Fruit fly (Drosophila melanogaster) whole organism, embryonic: ENCODE data around the gene Ank.

Experiments used
- Blimp-1 ChIP-seq: fragments of 200-800 bp; sonication (Bioruptor generic); optimal IDR thresholded peaks from 3 replicates; lab custom pipeline; 2018; ENCODE audit warnings: missing biosample characterization, missing genetic modification characterization, mild to moderate bottlenecking, moderate library complexity, missing genetic modification reagents
- CG1024 ChIP-seq: fragments of 200-800 bp; sonication (Bioruptor generic); IDR thresholded peaks from 2 replicates; pipeline ENCODE4 v1.3.6; 2022; ENCODE audit warnings: missing biosample characterization, missing genetic modification characterization
- CG11085 ChIP-seq: fragments of 200-800 bp; sonication (Bioruptor generic); IDR thresholded peaks from 2 replicates; pipeline ENCODE4 v1.3.6; 2022; ENCODE audit warnings: missing biosample characterization, missing genetic modification characterization
- CG12744 ChIP-seq: fragments of 200-800 bp; sonication (Bioruptor generic); optimal IDR thresholded peaks from 2 replicates; lab custom pipeline; 2016; ENCODE audit warnings: missing biosample characterization, missing genetic modification characterization
- CG12769 ChIP-seq: fragments of 200-800 bp; sonication (Bioruptor generic); optimal IDR thresholded peaks from 2 replicates; lab custom pipeline; 2019; ENCODE audit warnings: missing biosample characterization, mild to moderate bottlenecking, missing genetic modification characterization, moderate library complexity
- CG13894 ChIP-seq: fragments of 200-800 bp; sonication (Bioruptor generic); optimal IDR thresholded peaks from 3 replicates; lab custom pipeline; 2018; ENCODE audit warnings: missing biosample characterization, mild to moderate bottlenecking, missing genetic modification characterization, moderate library complexity
- CG14050 ChIP-seq: fragments of 200-800 bp; sonication (Bioruptor generic); IDR thresholded peaks from 3 replicates; pipeline ENCODE4 v1.3.6; 2022; ENCODE audit warnings: missing biosample characterization, missing genetic modification characterization
- CG1603 ChIP-seq: fragments of 200-800 bp; sonication (Bioruptor generic); optimal IDR thresholded peaks from 2 replicates; lab custom pipeline; 2019; ENCODE audit warnings: missing biosample characterization, mild to moderate bottlenecking, missing genetic modification characterization, moderate library complexity
- CG17912 ChIP-seq: fragments of 200-800 bp; sonication (Bioruptor generic); optimal IDR thresholded peaks from 2 replicates; lab custom pipeline; 2018; ENCODE audit warnings: missing biosample characterization, mild to moderate bottlenecking, missing genetic modification characterization
- CG6254 ChIP-seq: fragments of 200-800 bp; sonication (Bioruptor generic); optimal IDR thresholded peaks from 3 replicates; lab custom pipeline; 2017; ENCODE audit warnings: mild to moderate bottlenecking, missing biosample characterization, missing genetic modification reagents, missing genetic modification characterization
- CG6813 ChIP-seq: fragments of 200-800 bp; sonication (Bioruptor generic); optimal IDR thresholded peaks from 2 replicates; lab custom pipeline; 2017; ENCODE audit warnings: missing biosample characterization, missing genetic modification characterization, mild to moderate bottlenecking, moderate library complexity, missing genetic modification reagents
- CG7928 ChIP-seq: fragments of 200-800 bp; sonication (Bioruptor generic); optimal IDR thresholded peaks from 2 replicates; lab custom pipeline; 2017; ENCODE audit warnings: missing biosample characterization, mild to moderate bottlenecking, missing genetic modification characterization
- CG8290 ChIP-seq, 3 experiments: fragments of 200-800 bp; sonication (Bioruptor generic); optimal IDR thresholded peaks; 2 replicates each; lab custom pipeline; 2016 to 2019; ENCODE audit warnings: missing biosample characterization in 3 of 3, missing genetic modification characterization in 3 of 3, mild to moderate bottlenecking in 2 of 3, moderate library complexity in 1 of 3
- CG9797 ChIP-seq: fragments of 200-800 bp; sonication (Bioruptor generic); optimal IDR thresholded peaks from 3 replicates; lab custom pipeline; 2018; ENCODE audit warnings: missing biosample characterization, mild to moderate bottlenecking, missing genetic modification characterization
- Dip3 ChIP-seq: fragments of 200-800 bp; sonication (Bioruptor generic); optimal IDR thresholded peaks from 3 replicates; lab custom pipeline; 2016; ENCODE audit warnings: missing biosample characterization, missing genetic modification characterization
- Dref ChIP-seq: fragments of 200-800 bp; sonication (Bioruptor generic); IDR thresholded peaks from 2 replicates; pipeline ENCODE4 v1.3.6; 2022; ENCODE audit warnings: missing biosample characterization, missing genetic modification characterization
- E2f1 ChIP-seq: fragments of 200-800 bp; sonication (Bioruptor generic); IDR thresholded peaks from 2 replicates; pipeline ENCODE4 v1.3.6; 2022; ENCODE audit warnings: missing biosample characterization, missing genetic modification characterization
- HHEX ChIP-seq: fragments of 200-800 bp; sonication (Bioruptor generic); optimal IDR thresholded peaks from 3 replicates; lab custom pipeline; 2017; ENCODE audit warnings: missing biosample characterization, mild to moderate bottlenecking, missing genetic modification characterization, missing genetic modification reagents
- HmgD ChIP-seq: fragments of 200-800 bp; sonication (Bioruptor generic); optimal IDR thresholded peaks from 3 replicates; lab custom pipeline; 2016; ENCODE audit warnings: missing biosample characterization, missing genetic modification characterization
- Hr39 ChIP-seq: fragments of >200 bp; optimal IDR thresholded peaks from 2 replicates; lab custom pipeline; 2017
- Nf-YC ChIP-seq: fragments of 200-800 bp; optimal IDR thresholded peaks from 3 replicates; lab custom pipeline; 2019; ENCODE audit warnings: missing biosample characterization, mild to moderate bottlenecking, missing genetic modification characterization, moderate library complexity
- Ptx1 ChIP-seq: fragments of 200-800 bp; sonication (Bioruptor generic); IDR thresholded peaks from 2 replicates; pipeline ENCODE4 v1.3.6; 2022; ENCODE audit warnings: missing biosample characterization, missing genetic modification characterization
- Rx ChIP-seq: fragments of 200-800 bp; sonication (Bioruptor generic); IDR thresholded peaks from 2 replicates; pipeline ENCODE4 v1.3.6; 2022; ENCODE audit warnings: missing biosample characterization, missing genetic modification characterization
- Scr ChIP-seq: fragments of 200-800 bp; sonication (Bioruptor generic); IDR thresholded peaks from 2 replicates; pipeline ENCODE4 v1.3.6; 2022; ENCODE audit warnings: missing biosample characterization, missing genetic modification characterization; ENCODE audit not compliant: partially characterized antibody
- Sry-δ ChIP-seq: fragments of 200-800 bp; sonication (Bioruptor generic); optimal IDR thresholded peaks from 2 replicates; lab custom pipeline; 2016; ENCODE audit warnings: missing biosample characterization, missing genetic modification characterization
- cato ChIP-seq: fragments of 200-800 bp; sonication (Bioruptor generic); optimal IDR thresholded peaks from 2 replicates; lab custom pipeline; 2016; ENCODE audit warnings: missing biosample characterization, missing genetic modification characterization, borderline replicate concordance
- en ChIP-seq: fragments of 200-800 bp; sonication (Bioruptor generic); optimal IDR thresholded peaks from 2 replicates; lab custom pipeline; 2016; ENCODE audit warnings: missing biosample characterization, missing genetic modification characterization
- eve ChIP-seq, 2 experiments: fragments of >200 bp; optimal IDR thresholded peaks; 2 replicates each; lab custom pipeline; 2017; ENCODE audit warnings: missing biosample characterization in 2 of 2, missing genetic modification characterization in 2 of 2
- ewg ChIP-seq: fragments of 200-800 bp; sonication (Bioruptor generic); optimal IDR thresholded peaks from 3 replicates; lab custom pipeline; 2017; ENCODE audit warnings: mild to moderate bottlenecking, missing biosample characterization, missing genetic modification reagents, missing genetic modification characterization
- eyg ChIP-seq: fragments of 200-800 bp; sonication (Bioruptor generic); optimal IDR thresholded peaks from 3 replicates; lab custom pipeline; 2016; ENCODE audit warnings: missing biosample characterization, missing genetic modification characterization
- mam ChIP-seq: fragments of 200-800 bp; sonication (Bioruptor generic); optimal IDR thresholded peaks from 3 replicates; lab custom pipeline; 2016; ENCODE audit warnings: missing biosample characterization, missing genetic modification characterization
- onecut ChIP-seq: fragments of 200-800 bp; sonication (Bioruptor generic); IDR thresholded peaks from 2 replicates; pipeline ENCODE4 v1.3.6; 2022; ENCODE audit warnings: missing biosample characterization, missing genetic modification characterization
- pfk ChIP-seq: fragments of 200-800 bp; sonication (Bioruptor generic); optimal IDR thresholded peaks from 2 replicates; lab custom pipeline; 2018; ENCODE audit warnings: missing biosample characterization, mild to moderate bottlenecking, missing genetic modification characterization, moderate library complexity
- pzg ChIP-seq: fragments of 200-800 bp; sonication (Bioruptor generic); optimal IDR thresholded peaks from 3 replicates; lab custom pipeline; 2018; ENCODE audit warnings: missing biosample characterization, mild to moderate bottlenecking, missing genetic modification characterization, moderate library complexity
- sens ChIP-seq: fragments of 200-800 bp; sonication (Bioruptor generic); peaks from one replicate; lab custom pipeline; 2016; ENCODE audit warnings: missing biosample characterization, missing genetic modification characterization
- sim ChIP-seq: fragments of 200-800 bp; sonication (Bioruptor generic); IDR thresholded peaks from 2 replicates; pipeline ENCODE4 v1.3.6; 2022; ENCODE audit warnings: missing biosample characterization, missing genetic modification characterization
- sug ChIP-seq: fragments of 200-800 bp; optimal IDR thresholded peaks from 2 replicates; lab custom pipeline; 2019; ENCODE audit warnings: missing biosample characterization, mild to moderate bottlenecking, missing genetic modification characterization, moderate library complexity
- tin ChIP-seq: fragments of 200-800 bp; sonication (Bioruptor generic); optimal IDR thresholded peaks from 3 replicates; lab custom pipeline; 2016; ENCODE audit warnings: missing biosample characterization, missing genetic modification characterization
- toy ChIP-seq: fragments of 200-800 bp; sonication (Bioruptor generic); IDR thresholded peaks from 2 replicates; pipeline ENCODE4 v1.3.6; 2022; ENCODE audit warnings: missing biosample characterization, missing genetic modification characterization

Ank gene

DNA sequence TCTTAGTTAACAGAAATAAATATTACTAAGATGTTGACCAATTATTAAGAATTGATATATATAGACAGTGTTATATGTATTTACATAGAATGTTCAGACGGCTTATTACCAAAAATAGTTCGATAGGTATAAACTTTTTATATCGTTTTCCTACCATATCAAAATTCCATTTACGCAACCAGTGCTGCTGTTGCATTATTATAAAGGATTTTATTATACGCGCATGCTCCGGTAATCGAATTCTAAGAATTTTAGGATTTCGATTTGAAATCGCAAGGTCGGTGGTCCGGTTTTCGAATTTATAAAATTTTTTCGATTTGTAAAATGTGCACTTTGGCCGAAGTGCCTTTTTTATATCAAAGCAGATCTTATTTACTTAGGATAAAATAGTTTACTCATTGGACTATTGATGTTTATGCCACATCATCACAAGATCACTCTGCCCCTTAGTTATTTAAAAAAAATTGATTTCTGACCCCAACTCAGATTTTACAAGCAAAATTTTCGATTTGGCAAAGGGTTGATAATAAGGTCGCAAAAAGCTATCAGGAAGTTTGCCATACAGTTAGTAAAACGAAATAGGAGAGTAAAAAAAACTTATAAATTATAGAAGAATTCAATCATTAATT, at the start of gene Ank (continued):
- no peak for TF ChIP-seq Dip3
- no peak for TF ChIP-seq CG11085
- no peak for TF ChIP-seq CG6813 (GFP tag; lab: Kevin White, UChicago)
- TF ChIP-seq CG13894 (tag; lab: Kevin White, UChicago), result peak; percentile 63
- TF ChIP-seq en (GFP tag; lab: Kevin White, UChicago), result no peak
- peak; percentile 41 for TF ChIP-seq Sry-δ
- TF ChIP-seq Scr (GFP tag; lab: Robert Waterston, UW), result no peak; the same call in 1 of the 2 replicates
- TF ChIP-seq toy (GFP tag; lab: Robert Waterston, UW), result no peak
- TF ChIP-seq Ptx1 (GFP tag; lab: Robert Waterston, UW), result no peak
- no peak for TF ChIP-seq Rx (GFP tag; lab: Robert Waterston, UW)
- no peak for TF ChIP-seq CG17912 (GFP tag; lab: Kevin White, UChicago)
- no peak for TF ChIP-seq Blimp-1 (GFP tag; lab: Kevin White, UChicago)
- no peak for TF ChIP-seq sim
- TF ChIP-seq pzg (GFP tag; lab: Kevin White, UChicago), result peak; percentile 44
- TF ChIP-seq CG7928 (GFP tag; lab: Kevin White, UChicago), result no peak
- no peak for TF ChIP-seq CG12744 (GFP tag; lab: Kevin White, UChicago)
- no peak for TF ChIP-seq E2f1 (GFP tag; lab: Robert Waterston, UW)
- peak; percentile 97 for TF ChIP-seq CG1603 (tag; lab: Kevin White, UChicago)
- TF ChIP-seq CG6254 (GFP tag; lab: Kevin White, UChicago), result no peak
- no peak for TF ChIP-seq HHEX (GFP tag; lab: Kevin White, UChicago)
- TF ChIP-seq ewg (GFP tag; lab: Kevin White, UChicago), result peak; percentile 96
- peak; percentile 98 for TF ChIP-seq CG1024 (GFP tag; lab: Robert Waterston, UW)
- no peak for TF ChIP-seq tin
- TF ChIP-seq mam (GFP tag; lab: Kevin White, UChicago), result no peak
- no peak for TF ChIP-seq HmgD (GFP tag; lab: Kevin White, UChicago)
- no peak for TF ChIP-seq cato
- TF ChIP-seq Dref (GFP tag; lab: Robert Waterston, UW), result no peak
- TF ChIP-seq pfk, result peak; percentile 76
- TF ChIP-seq Nf-YC, result no peak
- no peak for TF ChIP-seq CG14050 (GFP tag; lab: Robert Waterston, UW)
- TF ChIP-seq sug, result no peak
- no peak for TF ChIP-seq CG8290 (GFP tag; optimal IDR thresholded peaks at IDR 0.05; lab: Kevin White, UChicago)
- peak in 1 of 2 experiments; percentile 10 for TF ChIP-seq CG8290 (tag; optimal IDR thresholded peaks at IDR 0.05; lab: Kevin White, UChicago)
- TF ChIP-seq eyg (GFP tag; lab: Kevin White, UChicago), result no peak
- TF ChIP-seq sens (GFP tag; lab: Kevin White, UChicago), result peak; percentile 68
- TF ChIP-seq CG9797 (GFP tag; lab: Kevin White, UChicago), result no peak

DNA sequence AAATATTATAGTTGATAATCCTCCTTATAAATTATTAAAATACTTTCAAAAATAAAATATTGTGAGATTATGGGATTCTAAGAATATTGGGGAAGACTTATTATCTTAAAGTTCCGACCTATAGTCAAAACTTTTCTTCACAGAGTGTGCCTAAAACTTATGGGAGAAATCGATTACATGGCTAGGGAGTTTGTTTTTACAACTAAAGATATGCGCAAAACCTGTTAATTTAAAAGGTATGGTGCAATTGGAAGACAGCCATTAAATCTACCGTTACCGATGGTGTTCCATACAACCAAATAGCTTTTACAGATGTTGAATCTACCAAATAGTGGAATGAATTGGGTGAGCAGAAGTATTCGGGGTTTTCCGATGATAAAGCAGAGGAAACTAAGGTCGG, 45.6 kb upstream of the Ank start, which contains the start of gene CG33978:
TSS of gene CG33978 (minus strand) at position 395 of the 400 bp plus-strand sequence.
- TF ChIP-seq onecut (GFP tag; lab: Robert Waterston, UW) (peak; percentile 78), eve (GFP tag; optimal IDR thresholded peaks at IDR 0.05; lab: Kevin White, UChicago) (peak in 1 of 2 experiments; percentile 30), CG13894 (tag; lab: Kevin White, UChicago) (peak; percentile 58), CG12769 (peak; percentile 26), Hr39 (no peak)
